4 fruit fly cellular contexts compared by ENCODE assay signal in genomic region chr3L:6302500-6302899, dm6.
A peak's percentile ranks its signal among the peaks of the same experiment; 100 is the strongest.
TF ChIP-seq lines count a peak whose summit lies in the region.

No protein-coding gene starts in this region.

- no peak for TF ChIP-seq CTCF in whole organism, embryonic (GFP tag; optimal IDR thresholded peaks at IDR 0.05; lab: Kevin White, UChicago)

TF ChIP-seq in whole organism, embryonic, 481 proteins besides CTCF, POLR2A, EP300 and RAD21:
- no peak for TF ChIP-seq CG7556 (GFP tag; optimal IDR thresholded peaks at IDR 0.05; lab: Kevin White, UChicago)
- TF ChIP-seq D19A (tag; optimal IDR thresholded peaks at IDR 0.05; lab: Kevin White, UChicago) = peak; percentile 7

TF ChIP-seq in whole organism, prepupa, 60 proteins besides CTCF, POLR2A, EP300 and RAD21:
- TF ChIP-seq acj6 (GFP tag; optimal IDR thresholded peaks at IDR 0.05; lab: Kevin White, UChicago) (peak; percentile 15), CG31627 (GFP tag; optimal IDR thresholded peaks at IDR 0.05; lab: Kevin White, UChicago) (peak; percentile 21), achi (GFP tag; optimal IDR thresholded peaks at IDR 0.05; lab: Kevin White, UChicago) (peak; percentile 11), Sox14 (GFP tag; optimal IDR thresholded peaks at IDR 0.05; lab: Kevin White, UChicago) (no peak), cyc (GFP tag; optimal IDR thresholded peaks at IDR 0.05; lab: Kevin White, UChicago) (peak; percentile 27), Eip75B (GFP tag; optimal IDR thresholded peaks at IDR 0.05; lab: Kevin White, UChicago) (peak; percentile 3), lz (GFP tag; optimal IDR thresholded peaks at IDR 0.05; lab: Kevin White, UChicago) (peak; percentile 41), Smox (GFP tag; optimal IDR thresholded peaks at IDR 0.05; lab: Kevin White, UChicago) (peak; percentile 39), OdsH (GFP tag; optimal IDR thresholded peaks at IDR 0.05; lab: Kevin White, UChicago) (peak; percentile 8), Ets21C (GFP tag; optimal IDR thresholded peaks at IDR 0.05; lab: Kevin White, UChicago) (peak; percentile 34), dsx (GFP tag; optimal IDR thresholded peaks at IDR 0.05; lab: Kevin White, UChicago; ENCODE audit: poor library complexity, severe bottlenecking) (no peak), CG11294 (GFP tag; IDR thresholded peaks at IDR 0.05; lab: Robert Waterston, UW) (no peak), Hr39 (GFP tag; optimal IDR thresholded peaks at IDR 0.05; lab: Kevin White, UChicago) (peak; percentile 22), svp (GFP tag; lab: Kevin White, UChicago) (peak; percentile 78), topi (GFP tag; optimal IDR thresholded peaks at IDR 0.05; lab: Kevin White, UChicago) (peak; percentile 35), eg (GFP tag; IDR thresholded peaks at IDR 0.05; lab: Robert Waterston, UW) (no peak), CG6276 (GFP tag; optimal IDR thresholded peaks at IDR 0.05; lab: Kevin White, UChicago) (no peak), Gug (GFP tag; IDR thresholded peaks at IDR 0.05; lab: Robert Waterston, UW) (no peak), CG8632 (GFP tag; optimal IDR thresholded peaks at IDR 0.05; lab: Kevin White, UChicago) (peak; percentile 8), pdm3 (GFP tag; optimal IDR thresholded peaks at IDR 0.05; lab: Kevin White, UChicago) (peak; percentile 25), Met (GFP tag; optimal IDR thresholded peaks at IDR 0.05; lab: Kevin White, UChicago) (peak; percentile 69), esn (GFP tag; optimal IDR thresholded peaks at IDR 0.05; lab: Kevin White, UChicago) (peak; percentile 48), Sox102F (GFP tag; optimal IDR thresholded peaks at IDR 0.05; lab: Kevin White, UChicago) (peak; percentile 32), Eip78C (GFP tag; lab: Kevin White, UChicago) (peak; percentile 77)
TF ChIP-seq in whole organism, prepupa: peak in this region for 18.

TF ChIP-seq in whole organism, pupa, 21 proteins besides CTCF, POLR2A, EP300 and RAD21:
- no peak for TF ChIP-seq CG10348 (GFP tag; IDR thresholded peaks at IDR 0.05; lab: Robert Waterston, UW)
- TF ChIP-seq CG8159 (tag; optimal IDR thresholded peaks at IDR 0.05; lab: Kevin White, UChicago) = peak; percentile 9

TF ChIP-seq in whole organism, wandering third instar larva, 38 proteins besides CTCF, POLR2A, EP300 and RAD21:
- TF ChIP-seq Dif (GFP tag; optimal IDR thresholded peaks at IDR 0.05; lab: Kevin White, UChicago; ENCODE audit: partially characterized antibody) (no peak), dmrt93B (GFP tag; optimal IDR thresholded peaks at IDR 0.05; lab: Kevin White, UChicago) (no peak), Sp1 (GFP tag; optimal IDR thresholded peaks at IDR 0.05; lab: Kevin White, UChicago) (peak; percentile 39), fru (GFP tag; optimal IDR thresholded peaks at IDR 0.05; lab: Kevin White, UChicago) (peak; percentile 35), Hnf4 (GFP tag; optimal IDR thresholded peaks at IDR 0.05; lab: Kevin White, UChicago) (no peak), dsf (GFP tag; optimal IDR thresholded peaks at IDR 0.05; lab: Kevin White, UChicago; ENCODE audit: borderline replicate concordance) (no peak), foxo (GFP tag; optimal IDR thresholded peaks at IDR 0.05; lab: Kevin White, UChicago) (peak in 1 of 2 experiments; percentile 25), N (GFP tag; optimal IDR thresholded peaks at IDR 0.05; lab: Kevin White, UChicago) (no peak), br (GFP tag; optimal IDR thresholded peaks at IDR 0.05; lab: Kevin White, UChicago) (peak; percentile 9), pan (optimal IDR thresholded peaks at IDR 0.05; lab: Kevin White, UChicago) (no peak), Dfd (GFP tag; optimal IDR thresholded peaks at IDR 0.05; lab: Kevin White, UChicago) (no peak), jim (GFP tag; optimal IDR thresholded peaks at IDR 0.05; lab: Kevin White, UChicago) (no peak), dl (GFP tag; optimal IDR thresholded peaks at IDR 0.05; lab: Kevin White, UChicago; ENCODE audit: insufficient read depth in 1 of 2, partially characterized antibody in 2 of 2) (no peak), psq (GFP tag; optimal IDR thresholded peaks at IDR 0.05; lab: Kevin White, UChicago) (peak; percentile 33), Hr83 (GFP tag; optimal IDR thresholded peaks at IDR 0.05; lab: Kevin White, UChicago; ENCODE audit: poor library complexity, severe bottlenecking) (no peak), HLH106 (tag; optimal IDR thresholded peaks at IDR 0.05; lab: Kevin White, UChicago) (peak; percentile 50), CrebA (GFP tag; optimal IDR thresholded peaks at IDR 0.05; lab: Kevin White, UChicago; ENCODE audit: borderline replicate concordance) (no peak), OdsH (GFP tag; optimal IDR thresholded peaks at IDR 0.05; lab: Kevin White, UChicago) (peak; percentile 13), lola (GFP tag; optimal IDR thresholded peaks at IDR 0.05; lab: Kevin White, UChicago) (no peak), woc (GFP tag; optimal IDR thresholded peaks at IDR 0.05; lab: Kevin White, UChicago) (peak; percentile 78), Mio (GFP tag; optimal IDR thresholded peaks at IDR 0.05; lab: Kevin White, UChicago) (no peak), GATAd (GFP tag; optimal IDR thresholded peaks at IDR 0.05; lab: Kevin White, UChicago) (no peak), sv (GFP tag; optimal IDR thresholded peaks at IDR 0.05; lab: Kevin White, UChicago) (no peak), rgr (GFP tag; optimal IDR thresholded peaks at IDR 0.05; lab: Kevin White, UChicago) (peak; percentile 17), usp (GFP tag; optimal IDR thresholded peaks at IDR 0.05; lab: Kevin White, UChicago) (no peak), brk (GFP tag; optimal IDR thresholded peaks at IDR 0.05; lab: Kevin White, UChicago) (no peak), Myc (optimal IDR thresholded peaks at IDR 0.05; lab: Kevin White, UChicago) (no peak), Rel (GFP tag; optimal IDR thresholded peaks at IDR 0.05; lab: Kevin White, UChicago) (no peak), Rel (tag; optimal IDR thresholded peaks at IDR 0.05; lab: Kevin White, UChicago) (no peak), tai (GFP tag; optimal IDR thresholded peaks at IDR 0.05; lab: Kevin White, UChicago) (no peak), sage (GFP tag; optimal IDR thresholded peaks at IDR 0.05; lab: Kevin White, UChicago) (no peak), Vsx2 (GFP tag; optimal IDR thresholded peaks at IDR 0.05; lab: Kevin White, UChicago; ENCODE audit: partially characterized antibody) (no peak), Hr78 (GFP tag; optimal IDR thresholded peaks at IDR 0.05; lab: Kevin White, UChicago) (no peak), h (GFP tag; optimal IDR thresholded peaks at IDR 0.05; lab: Kevin White, UChicago) (peak; percentile 35), ey (GFP tag; optimal IDR thresholded peaks at IDR 0.05; lab: Kevin White, UChicago) (peak; percentile 50), CG9705 (GFP tag; optimal IDR thresholded peaks at IDR 0.05; lab: Kevin White, UChicago) (no peak), Abd-B (GFP tag; optimal IDR thresholded peaks at IDR 0.05; lab: Kevin White, UChicago) (no peak), Jra (GFP tag; optimal IDR thresholded peaks at IDR 0.05; lab: Kevin White, UChicago) (no peak), CG32264 (GFP tag; optimal IDR thresholded peaks at IDR 0.05; lab: Kevin White, UChicago) (no peak)

Comparison
In these comparisons a context has a peak if more than half of its experiments do, and no peak if none do; other contexts are left out.
1. Of the 7 proteins assayed by ChIP-seq in both whole organism, embryonic and whole organism, prepupa: peak only in whole organism, embryonic: none; only in whole organism, prepupa: Hr39 and Sox102F; in both: none; in neither: 5.